Fruit fly (Drosophila melanogaster) whole organism, prepupa: ENCODE measurements around the gene CG4629.

Source experiments
- Blimp-1 ChIP-seq: fragments of 200-800 bp; sonication (Bioruptor generic); optimal IDR thresholded peaks from 3 replicates; lab custom pipeline; 2017; ENCODE audit warnings: missing biosample characterization, missing genetic modification characterization, mild to moderate bottlenecking, moderate library complexity, missing genetic modification reagents
- CG10669 ChIP-seq: fragments of 200-800 bp; sonication (Bioruptor generic); optimal IDR thresholded peaks from 3 replicates; lab custom pipeline; 2018; ENCODE audit warnings: missing biosample characterization, mild to moderate bottlenecking, missing genetic modification characterization, moderate library complexity
- CG11294 ChIP-seq: fragments of 200-800 bp; sonication (Bioruptor generic); IDR thresholded peaks from 2 replicates; pipeline ENCODE4 v1.3.6; 2022; ENCODE audit warnings: missing biosample characterization, missing genetic modification characterization
- CG11762 ChIP-seq: fragments of 200-800 bp; sonication (Bioruptor generic); optimal IDR thresholded peaks from 3 replicates; lab custom pipeline; 2016; ENCODE audit warnings: missing biosample characterization, missing genetic modification characterization; ENCODE audit not compliant: insufficient read depth
- CG1621 ChIP-seq: fragments of 200-800 bp; sonication (Bioruptor generic); optimal IDR thresholded peaks from 3 replicates; lab custom pipeline; 2018; ENCODE audit warnings: missing biosample characterization, mild to moderate bottlenecking, missing genetic modification characterization
- CG16779 ChIP-seq: fragments of 200-800 bp; sonication (Bioruptor generic); optimal IDR thresholded peaks from 3 replicates; lab custom pipeline; 2017; ENCODE audit warnings: missing biosample characterization, mild to moderate bottlenecking, missing genetic modification characterization
- CG3032 ChIP-seq: fragments of 200-800 bp; optimal IDR thresholded peaks from 2 replicates; lab custom pipeline; 2019; ENCODE audit warnings: missing biosample characterization, mild to moderate bottlenecking, missing genetic modification characterization, moderate library complexity
- CG31627 ChIP-seq: fragments of 200-800 bp; sonication (Bioruptor generic); optimal IDR thresholded peaks from 3 replicates; lab custom pipeline; 2016; ENCODE audit warnings: missing biosample characterization, missing genetic modification characterization
- CG34406 ChIP-seq: fragments of 200-800 bp; sonication (Bioruptor generic); optimal IDR thresholded peaks from 3 replicates; lab custom pipeline; 2016; ENCODE audit warnings: missing biosample characterization, missing genetic modification characterization
- CG3919 ChIP-seq: fragments of 200-800 bp; sonication (Bioruptor generic); optimal IDR thresholded peaks from 3 replicates; lab custom pipeline; 2016; ENCODE audit warnings: missing biosample characterization, missing genetic modification characterization
- CG4318 ChIP-seq: fragments of 200-800 bp; sonication (Bioruptor generic); optimal IDR thresholded peaks from 3 replicates; lab custom pipeline; 2017; ENCODE audit warnings: missing biosample characterization, mild to moderate bottlenecking, missing genetic modification characterization
- CG6792 ChIP-seq: fragments of 200-800 bp; sonication (Bioruptor generic); optimal IDR thresholded peaks from 3 replicates; lab custom pipeline; 2016; ENCODE audit warnings: missing biosample characterization, missing genetic modification characterization
- CG6808 ChIP-seq: fragments of 200-800 bp; sonication (Bioruptor generic); optimal IDR thresholded peaks from 3 replicates; lab custom pipeline; 2017; ENCODE audit warnings: missing biosample characterization, missing genetic modification characterization, mild to moderate bottlenecking, moderate library complexity, missing genetic modification reagents
- CG7368 ChIP-seq: fragments of 200-800 bp; sonication (Bioruptor generic); optimal IDR thresholded peaks from 3 replicates; lab custom pipeline; 2016; ENCODE audit warnings: missing biosample characterization, missing genetic modification characterization
- CG8119 ChIP-seq: fragments of 200-800 bp; sonication (Bioruptor generic); IDR thresholded peaks from 3 replicates; pipeline ENCODE4 v1.3.6; 2022; ENCODE audit warnings: missing biosample characterization, missing genetic modification characterization
- CG8632 ChIP-seq: fragments of 200-800 bp; sonication (Bioruptor generic); optimal IDR thresholded peaks from 3 replicates; lab custom pipeline; 2016; ENCODE audit warnings: missing biosample characterization, missing genetic modification characterization
- CG9139 ChIP-seq: fragments of 200-800 bp; sonication (Bioruptor generic); optimal IDR thresholded peaks from 3 replicates; lab custom pipeline; 2017; ENCODE audit warnings: missing biosample characterization, mild to moderate bottlenecking, missing genetic modification characterization
- Eip78C ChIP-seq: fragments of 200-800 bp; sonication (Bioruptor generic); peaks from one replicate; lab custom pipeline; 2016; ENCODE audit warnings: missing biosample characterization, missing genetic modification characterization
- Eip93F ChIP-seq: fragments of 200-800 bp; sonication (Bioruptor generic); optimal IDR thresholded peaks from 2 replicates; lab custom pipeline; 2016; ENCODE audit warnings: missing biosample characterization, mild to moderate bottlenecking, missing genetic modification characterization
- Ets21C ChIP-seq: fragments of 200-800 bp; sonication (Bioruptor generic); optimal IDR thresholded peaks from 3 replicates; lab custom pipeline; 2016; ENCODE audit warnings: missing biosample characterization, missing genetic modification characterization
- Ets96B ChIP-seq: fragments of 200-800 bp; optimal IDR thresholded peaks from 2 replicates; lab custom pipeline; 2019; ENCODE audit warnings: missing biosample characterization, mild to moderate bottlenecking, missing genetic modification characterization, moderate library complexity
- Gug ChIP-seq: fragments of 200-800 bp; sonication (Bioruptor generic); IDR thresholded peaks from 2 replicates; pipeline ENCODE4 v1.3.6; 2022; ENCODE audit warnings: missing biosample characterization, missing genetic modification characterization
- Hr38 ChIP-seq: sonication (Bioruptor generic); optimal IDR thresholded peaks from 2 replicates; lab custom pipeline; 2016; ENCODE audit warnings: missing biosample characterization, missing genetic modification characterization
- Hr39 ChIP-seq: fragments of 200-800 bp; sonication (Bioruptor generic); optimal IDR thresholded peaks from 2 replicates; lab custom pipeline; 2016; ENCODE audit warnings: missing biosample characterization, missing genetic modification characterization
- Hr4 ChIP-seq: fragments of 200-800 bp; sonication (Bioruptor generic); optimal IDR thresholded peaks from 3 replicates; lab custom pipeline; 2016; ENCODE audit warnings: missing biosample characterization, missing genetic modification characterization
- Met ChIP-seq: fragments of 200-800 bp; sonication (Bioruptor generic); optimal IDR thresholded peaks from 3 replicates; lab custom pipeline; 2016; ENCODE audit warnings: missing biosample characterization, missing genetic modification characterization
- Smox ChIP-seq: fragments of 200-800 bp; sonication (Bioruptor generic); optimal IDR thresholded peaks from 3 replicates; lab custom pipeline; 2016; ENCODE audit warnings: missing biosample characterization, missing genetic modification characterization
- Sox102F ChIP-seq: fragments of 200-800 bp; sonication (Bioruptor generic); optimal IDR thresholded peaks from 2 replicates; lab custom pipeline; 2016; ENCODE audit warnings: missing biosample characterization, mild to moderate bottlenecking, missing genetic modification characterization
- Sox14 ChIP-seq: fragments of 200-800 bp; sonication (Bioruptor generic); optimal IDR thresholded peaks from 3 replicates; lab custom pipeline; 2016; ENCODE audit warnings: missing biosample characterization, missing genetic modification characterization
- Sox15 ChIP-seq: fragments of 200-800 bp; sonication (Bioruptor generic); optimal IDR thresholded peaks from 3 replicates; lab custom pipeline; 2016; ENCODE audit warnings: missing biosample characterization, missing genetic modification characterization
- achi ChIP-seq: fragments of 200-800 bp; sonication (Bioruptor generic); optimal IDR thresholded peaks from 3 replicates; lab custom pipeline; 2016; ENCODE audit warnings: missing biosample characterization, missing genetic modification characterization
- acj6 ChIP-seq: fragments of 200-800 bp; sonication (Bioruptor generic); optimal IDR thresholded peaks from 3 replicates; lab custom pipeline; 2016; ENCODE audit warnings: missing biosample characterization, missing genetic modification characterization
- cyc ChIP-seq: fragments of 200-800 bp; sonication (Bioruptor generic); optimal IDR thresholded peaks from 3 replicates; lab custom pipeline; 2016; ENCODE audit warnings: missing biosample characterization, missing genetic modification characterization
- dac ChIP-seq: fragments of 200-800 bp; sonication (Bioruptor generic); optimal IDR thresholded peaks from 2 replicates; lab custom pipeline; 2017; ENCODE audit warnings: missing biosample characterization, mild to moderate bottlenecking, missing genetic modification characterization
- dsx ChIP-seq: fragments of 200-800 bp; optimal IDR thresholded peaks from 3 replicates; lab custom pipeline; 2019; ENCODE audit warnings: missing biosample characterization, mild to moderate bottlenecking, missing genetic modification characterization, moderate library complexity; ENCODE audit not compliant: poor library complexity, severe bottlenecking
- esn ChIP-seq: fragments of 200-800 bp; sonication (Bioruptor generic); optimal IDR thresholded peaks from 2 replicates; lab custom pipeline; 2016; ENCODE audit warnings: missing biosample characterization, mild to moderate bottlenecking, missing genetic modification characterization, moderate library complexity
- fd59A ChIP-seq: fragments of 200-800 bp; sonication (Bioruptor generic); optimal IDR thresholded peaks from 2 replicates; lab custom pipeline; 2017; ENCODE audit warnings: missing biosample characterization, mild to moderate bottlenecking, missing genetic modification characterization, missing genetic modification reagents
- fd85E ChIP-seq: fragments of 200-800 bp; sonication (Bioruptor generic); optimal IDR thresholded peaks from 3 replicates; lab custom pipeline; 2016; ENCODE audit warnings: missing biosample characterization, missing genetic modification characterization
- fkh ChIP-seq: fragments of 200-800 bp; sonication (Bioruptor generic); optimal IDR thresholded peaks from 3 replicates; lab custom pipeline; 2017; ENCODE audit warnings: missing biosample characterization, mild to moderate bottlenecking, missing genetic modification characterization, moderate library complexity
- lz ChIP-seq: fragments of 200-800 bp; sonication (Bioruptor generic); optimal IDR thresholded peaks from 3 replicates; lab custom pipeline; 2016; ENCODE audit warnings: missing biosample characterization, missing genetic modification characterization
- salr ChIP-seq, 2 experiments: fragments of 200-800 bp; sonication (Bioruptor generic); optimal IDR thresholded peaks; 3 replicates each; lab custom pipeline; 2016 to 2018; ENCODE audit warnings: missing biosample characterization in 2 of 2, missing genetic modification characterization in 2 of 2, mild to moderate bottlenecking in 1 of 2
- ss ChIP-seq, 2 experiments: fragments of 200-800 bp; sonication (Bioruptor generic); optimal IDR thresholded peaks; 2 replicates in 1 of 2; 3 replicates in 1 of 2; lab custom pipeline; 2017 to 2018; ENCODE audit warnings: mild to moderate bottlenecking in 2 of 2, missing biosample characterization in 2 of 2, missing genetic modification characterization in 2 of 2, moderate library complexity in 1 of 2
- topi ChIP-seq: fragments of 200-800 bp; sonication (Bioruptor generic); optimal IDR thresholded peaks from 3 replicates; lab custom pipeline; 2016; ENCODE audit warnings: missing biosample characterization, missing genetic modification characterization
- vri ChIP-seq: fragments of 200-800 bp; sonication (Bioruptor generic); optimal IDR thresholded peaks from 3 replicates; lab custom pipeline; 2016; ENCODE audit warnings: missing biosample characterization, mild to moderate bottlenecking, missing genetic modification characterization

Gene CG4629

DNA sequence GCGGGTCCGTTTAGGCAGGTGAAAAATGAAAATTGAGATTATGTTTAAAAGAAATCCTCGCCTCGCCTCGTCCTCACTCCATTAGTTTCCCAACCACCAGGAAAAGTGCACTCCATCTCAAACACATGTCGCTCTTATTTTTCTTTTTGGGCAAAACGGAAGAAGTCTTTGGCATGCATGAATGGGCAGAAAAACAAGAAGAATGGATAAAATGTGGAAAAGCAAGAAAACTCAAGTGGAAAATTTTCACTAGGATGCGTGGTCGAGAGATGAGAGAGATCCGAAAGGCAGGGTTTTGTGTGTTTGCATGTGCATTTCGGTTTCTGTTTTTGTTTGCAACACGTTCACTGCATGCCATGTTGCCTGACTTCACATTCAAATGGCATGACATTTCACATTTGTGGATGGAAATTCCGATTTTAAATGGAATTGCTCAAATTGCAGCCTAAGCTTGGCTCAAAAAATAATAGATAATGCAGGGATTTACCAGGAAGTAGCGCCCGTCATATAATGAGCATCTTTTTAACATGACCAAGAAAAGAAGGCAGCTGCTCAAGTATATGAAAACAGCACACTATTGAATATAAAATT is 33.7 kb downstream of the CG4629 start:
- no peak for TF ChIP-seq esn (GFP tag; lab: Kevin White, UChicago)
- TF ChIP-seq CG8119 (GFP tag; lab: Robert Waterston, UW), result no peak
- TF ChIP-seq CG6808 (GFP tag; lab: Kevin White, UChicago), result no peak
- no peak for TF ChIP-seq CG3032 (tag; lab: Kevin White, UChicago)
- TF ChIP-seq achi, result no peak
- no peak for TF ChIP-seq Eip93F (GFP tag; lab: Kevin White, UChicago)
- no peak for TF ChIP-seq Hr38 (GFP tag; lab: Kevin White, UChicago)
- no peak for TF ChIP-seq fkh
- TF ChIP-seq Smox (GFP tag; lab: Kevin White, UChicago), result no peak
- no peak for TF ChIP-seq Met (GFP tag; lab: Kevin White, UChicago)
- TF ChIP-seq Hr4, result no peak
- TF ChIP-seq lz, result no peak
- no peak for TF ChIP-seq Sox14 (GFP tag; lab: Kevin White, UChicago)
- TF ChIP-seq Ets96B, result no peak
- TF ChIP-seq topi (GFP tag; lab: Kevin White, UChicago), result no peak
- no peak for TF ChIP-seq CG8632 (GFP tag; lab: Kevin White, UChicago)
- TF ChIP-seq CG11762, result no peak
- no peak for TF ChIP-seq salr (GFP tag; optimal IDR thresholded peaks at IDR 0.05; lab: Kevin White, UChicago)
- no peak for TF ChIP-seq dac
- TF ChIP-seq acj6 (GFP tag; lab: Kevin White, UChicago), result no peak

- TF ChIP-seq fd59A (GFP tag; lab: Kevin White, UChicago), result no peak
- TF ChIP-seq fkh, result peak; percentile 5
- TF ChIP-seq, all 60 proteins: peak for 1
These were observed 34.3 kb downstream of the CG4629 start for dm6 chr2L:1068004-1068403.

DNA sequence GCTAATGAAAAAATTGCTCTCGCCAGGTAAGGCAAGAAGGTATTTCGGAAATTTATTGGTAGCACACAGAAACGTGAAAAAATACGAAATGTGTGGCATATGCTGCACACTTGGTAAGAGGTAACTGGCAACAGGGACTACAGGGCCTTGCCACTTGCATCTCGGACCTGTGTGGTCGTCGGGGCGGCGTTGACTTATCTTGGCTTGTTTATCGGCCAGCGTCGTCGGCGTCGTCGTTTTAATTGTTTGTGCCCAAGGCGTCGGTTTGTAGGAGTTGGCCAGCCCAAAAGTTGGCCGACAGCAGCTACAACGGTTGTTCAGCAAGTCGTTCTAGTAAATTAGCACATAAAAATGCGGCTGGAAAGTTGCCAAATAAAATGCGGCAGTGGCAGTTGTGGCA is 36.0 kb downstream of the CG4629 start:
- TF ChIP-seq CG11294 (GFP tag; lab: Robert Waterston, UW) (no peak), CG11762 (no peak), CG4318 (GFP tag; lab: Kevin White, UChicago) (no peak), Met (GFP tag; lab: Kevin White, UChicago) (no peak), dsx (GFP tag; lab: Kevin White, UChicago) (no peak), lz (no peak), acj6 (GFP tag; lab: Kevin White, UChicago) (no peak), dac (no peak), salr (GFP tag; optimal IDR thresholded peaks at IDR 0.05; lab: Kevin White, UChicago) (no peak), Sox102F (no peak), CG9139 (GFP tag; lab: Kevin White, UChicago) (no peak), CG34406 (GFP tag; lab: Kevin White, UChicago) (no peak), CG7368 (no peak), cyc (GFP tag; lab: Kevin White, UChicago) (no peak), Smox (GFP tag; lab: Kevin White, UChicago) (no peak)

dm6 chr2L:1065038-1065437 is 37.3 kb downstream of the CG4629 start:
- TF ChIP-seq dsx (GFP tag; lab: Kevin White, UChicago), result peak; percentile 74
- peak; percentile 86 for TF ChIP-seq Sox102F
- TF ChIP-seq CG10669 (GFP tag; lab: Kevin White, UChicago), result peak; percentile 76
- TF ChIP-seq CG3032 (tag; lab: Kevin White, UChicago), result peak; percentile 83
- TF ChIP-seq vri (GFP tag; lab: Kevin White, UChicago), result peak; percentile 75
- TF ChIP-seq CG3919 (GFP tag; lab: Kevin White, UChicago), result peak; percentile 81
- TF ChIP-seq CG16779 (tag; lab: Kevin White, UChicago), result peak; percentile 26
- peak; percentile 77 for TF ChIP-seq Ets21C (GFP tag; lab: Kevin White, UChicago)
- peak; percentile 95 for TF ChIP-seq Eip78C (GFP tag; lab: Kevin White, UChicago)
- TF ChIP-seq CG8119 (GFP tag; lab: Robert Waterston, UW), result peak; percentile 78
- TF ChIP-seq Smox (GFP tag; lab: Kevin White, UChicago), result peak; percentile 83
- TF ChIP-seq Hr39, result peak; percentile 87
- TF ChIP-seq CG6792 (GFP tag; lab: Kevin White, UChicago), result peak; percentile 71
- TF ChIP-seq fd85E (GFP tag; lab: Kevin White, UChicago), result no peak
- peak; percentile 63 for TF ChIP-seq Blimp-1 (GFP tag; lab: Kevin White, UChicago)
- TF ChIP-seq fkh, result no peak
- peak; percentile 25 for TF ChIP-seq CG4318 (GFP tag; lab: Kevin White, UChicago)
- peak; percentile 75 for TF ChIP-seq Gug (GFP tag; lab: Robert Waterston, UW)
- peak; percentile 71 to 77 for TF ChIP-seq ss (GFP tag; optimal IDR thresholded peaks at IDR 0.05; lab: Kevin White, UChicago)
- TF ChIP-seq Sox15, result peak; percentile 62
- peak; percentile 34 for TF ChIP-seq Hr4
- TF ChIP-seq Sox14 (GFP tag; lab: Kevin White, UChicago), result peak; percentile 85
- TF ChIP-seq CG1621 (tag; lab: Kevin White, UChicago), result peak; percentile 85
- TF ChIP-seq CG31627, result peak; percentile 87
- TF ChIP-seq cyc (GFP tag; lab: Kevin White, UChicago), result peak; percentile 87
- peak; percentile 67 for TF ChIP-seq CG9139 (GFP tag; lab: Kevin White, UChicago)
